Fruit fly (Drosophila melanogaster) whole organism, embryonic: ENCODE data around the gene Bgb.

Experiments used
- Atf-2 ChIP-seq: fragments of 200-800 bp; sonication (Bioruptor generic); optimal IDR thresholded peaks from 2 replicates; lab custom pipeline; 2016; ENCODE audit warnings: missing biosample characterization, missing genetic modification characterization
- CG11723 ChIP-seq: fragments of 200-800 bp; sonication (Bioruptor generic); optimal IDR thresholded peaks from 2 replicates; lab custom pipeline; 2017; ENCODE audit warnings: missing biosample characterization, mild to moderate bottlenecking, missing genetic modification characterization
- CG1233 ChIP-seq: fragments of 200-800 bp; sonication (Bioruptor generic); optimal IDR thresholded peaks from 4 replicates; lab custom pipeline; 2018; ENCODE audit warnings: missing biosample characterization, mild to moderate bottlenecking, missing genetic modification characterization
- CG12659 ChIP-seq: fragments of 200-800 bp; sonication (Bioruptor generic); optimal IDR thresholded peaks from 3 replicates; lab custom pipeline; 2017; ENCODE audit warnings: mild to moderate bottlenecking, missing biosample characterization, missing genetic modification reagents, missing genetic modification characterization
- CG13296 ChIP-seq: fragments of 200-800 bp; sonication (Bioruptor generic); optimal IDR thresholded peaks from 3 replicates; lab custom pipeline; 2018; ENCODE audit warnings: missing biosample characterization, mild to moderate bottlenecking, missing genetic modification characterization
- CG13894 ChIP-seq: fragments of 200-800 bp; sonication (Bioruptor generic); optimal IDR thresholded peaks from 3 replicates; lab custom pipeline; 2018; ENCODE audit warnings: missing biosample characterization, mild to moderate bottlenecking, missing genetic modification characterization, moderate library complexity
- CG15479 ChIP-seq: fragments of 200-800 bp; sonication (Bioruptor generic); optimal IDR thresholded peaks from 3 replicates; lab custom pipeline; 2019; ENCODE audit warnings: missing biosample characterization, mild to moderate bottlenecking, missing genetic modification characterization, moderate library complexity
- CG16863 ChIP-seq: fragments of 200-800 bp; sonication (Bioruptor generic); optimal IDR thresholded peaks from 3 replicates; lab custom pipeline; 2016; ENCODE audit warnings: missing biosample characterization, missing genetic modification characterization
- CG31365 ChIP-seq: fragments of 200-800 bp; sonication (Bioruptor generic); optimal IDR thresholded peaks from 2 replicates; lab custom pipeline; 2018; ENCODE audit warnings: missing biosample characterization, mild to moderate bottlenecking, missing genetic modification characterization
- CG33213 ChIP-seq: fragments of 200-800 bp; sonication (Bioruptor generic); optimal IDR thresholded peaks from 3 replicates; lab custom pipeline; 2016; ENCODE audit warnings: missing biosample characterization, missing genetic modification characterization
- CG33557 ChIP-seq: fragments of 200-800 bp; sonication (Bioruptor generic); optimal IDR thresholded peaks from 2 replicates; lab custom pipeline; 2019; ENCODE audit warnings: missing biosample characterization, mild to moderate bottlenecking, missing genetic modification characterization, moderate library complexity
- CG3847 ChIP-seq: fragments of 200-800 bp; sonication (Bioruptor generic); IDR thresholded peaks from 2 replicates; pipeline ENCODE4 v1.3.6; 2022; ENCODE audit warnings: missing biosample characterization, missing genetic modification characterization
- CG5180 ChIP-seq: fragments of 200-800 bp; sonication (Bioruptor generic); optimal IDR thresholded peaks from 3 replicates; lab custom pipeline; 2017; ENCODE audit warnings: missing biosample characterization, missing genetic modification characterization, mild to moderate bottlenecking, moderate library complexity, missing genetic modification reagents
- CG6791 ChIP-seq: fragments of 200-800 bp; sonication (Bioruptor generic); IDR thresholded peaks from 3 replicates; pipeline ENCODE4 v1.3.6; 2022; ENCODE audit warnings: missing biosample characterization, missing genetic modification characterization; ENCODE audit not compliant: partially characterized antibody
- CG7928 ChIP-seq: fragments of 200-800 bp; sonication (Bioruptor generic); optimal IDR thresholded peaks from 2 replicates; lab custom pipeline; 2017; ENCODE audit warnings: missing biosample characterization, mild to moderate bottlenecking, missing genetic modification characterization
- CG7963 ChIP-seq: fragments of 200-800 bp; sonication (Bioruptor generic); IDR thresholded peaks from 3 replicates; pipeline ENCODE4 v1.3.6; 2022; ENCODE audit warnings: missing biosample characterization, missing genetic modification characterization; ENCODE audit not compliant: partially characterized antibody
- CG8290 ChIP-seq, 3 experiments: fragments of 200-800 bp; sonication (Bioruptor generic); optimal IDR thresholded peaks; 2 replicates each; lab custom pipeline; 2016 to 2019; ENCODE audit warnings: missing biosample characterization in 3 of 3, missing genetic modification characterization in 3 of 3, mild to moderate bottlenecking in 2 of 3, moderate library complexity in 1 of 3
- CG8388 ChIP-seq: fragments of 200-800 bp; sonication (Bioruptor generic); optimal IDR thresholded peaks from 2 replicates; lab custom pipeline; 2019; ENCODE audit warnings: missing biosample characterization, mild to moderate bottlenecking, missing genetic modification characterization, moderate library complexity
- D ChIP-seq, 2 experiments: fragments of 200-800 bp in 1 of 2; fragments of >200 bp in 1 of 2; sonication (Bioruptor generic) in 1 of 2; optimal IDR thresholded peaks; 2 replicates in 1 of 2; 3 replicates in 1 of 2; lab custom pipeline; 2017; ENCODE audit warnings: mild to moderate bottlenecking in 1 of 2, missing biosample characterization in 1 of 2, missing genetic modification characterization in 1 of 2, missing genetic modification reagents in 1 of 2
- Dfd ChIP-seq, 2 experiments: fragments of >200 bp; optimal IDR thresholded peaks; 2 replicates each; lab custom pipeline; 2017; ENCODE audit warnings: missing biosample characterization in 2 of 2, missing genetic modification characterization in 2 of 2
- HmgZ ChIP-seq: fragments of 200-800 bp; sonication (Bioruptor generic); optimal IDR thresholded peaks from 2 replicates; lab custom pipeline; 2018; ENCODE audit warnings: missing biosample characterization, mild to moderate bottlenecking, missing genetic modification characterization
- Oaz ChIP-seq: fragments of 200-800 bp; sonication (Bioruptor generic); IDR thresholded peaks from 2 replicates; pipeline ENCODE4 v1.3.6; 2022; ENCODE audit warnings: missing biosample characterization, missing genetic modification characterization
- Usf ChIP-seq: fragments of 200-800 bp; sonication (Bioruptor generic); optimal IDR thresholded peaks from 2 replicates; lab custom pipeline; 2017; ENCODE audit warnings: missing genotype, missing biosample characterization, missing genetic modification characterization
- al ChIP-seq: fragments of 200-800 bp; sonication (Bioruptor generic); IDR thresholded peaks from 2 replicates; pipeline ENCODE4 v1.3.6; 2022; ENCODE audit warnings: missing biosample characterization, missing genetic modification characterization
- ase ChIP-seq: fragments of 200-800 bp; sonication (Bioruptor generic); IDR thresholded peaks from 3 replicates; pipeline ENCODE4 v1.3.6; 2022; ENCODE audit warnings: missing biosample characterization, missing genetic modification characterization
- bsh ChIP-seq, 2 experiments: fragments of 200-800 bp; sonication (Bioruptor generic); optimal IDR thresholded peaks; 2 replicates each; lab custom pipeline; 2017 to 2018; ENCODE audit warnings: mild to moderate bottlenecking in 2 of 2, missing biosample characterization in 2 of 2, missing genetic modification characterization in 2 of 2, moderate library complexity in 1 of 2
- ci ChIP-seq: fragments of 200-800 bp; sonication (Bioruptor generic); IDR thresholded peaks from 3 replicates; pipeline ENCODE4 v1.3.6; 2022; ENCODE audit warnings: missing biosample characterization, missing genetic modification characterization
- crol ChIP-seq: fragments of 200-800 bp; sonication (Bioruptor generic); IDR thresholded peaks from 2 replicates; pipeline ENCODE4 v1.3.6; 2022; ENCODE audit warnings: missing biosample characterization, missing genetic modification characterization
- gsb-n ChIP-seq: fragments of 200-800 bp; sonication (Bioruptor generic); optimal IDR thresholded peaks from 3 replicates; lab custom pipeline; 2018; ENCODE audit warnings: missing biosample characterization, mild to moderate bottlenecking, missing genetic modification characterization
- kni ChIP-seq: fragments of 200-800 bp; sonication (Bioruptor generic); optimal IDR thresholded peaks from 3 replicates; lab custom pipeline; 2017; ENCODE audit warnings: mild to moderate bottlenecking, missing biosample characterization, missing genetic modification reagents, missing genetic modification characterization
- lilli ChIP-seq: fragments of 200-800 bp; sonication (Bioruptor generic); optimal IDR thresholded peaks from 3 replicates; lab custom pipeline; 2016; ENCODE audit warnings: missing biosample characterization, missing genetic modification characterization
- luna ChIP-seq: fragments of 200-800 bp; sonication (Bioruptor generic); optimal IDR thresholded peaks from 2 replicates; lab custom pipeline; 2016; ENCODE audit warnings: missing biosample characterization, missing genetic modification characterization
- nerfin-2 ChIP-seq: fragments of 200-800 bp; sonication (Bioruptor generic); IDR thresholded peaks from 2 replicates; pipeline ENCODE4 v1.3.6; 2022; ENCODE audit warnings: missing biosample characterization, missing genetic modification characterization; ENCODE audit not compliant: partially characterized antibody
- nom ChIP-seq: fragments of 200-800 bp; sonication (Bioruptor generic); optimal IDR thresholded peaks from 2 replicates; lab custom pipeline; 2017; ENCODE audit warnings: missing biosample characterization, missing genetic modification characterization, mild to moderate bottlenecking, moderate library complexity, missing genetic modification reagents
- pb ChIP-seq: fragments of 200-800 bp; sonication (Bioruptor generic); optimal IDR thresholded peaks from 3 replicates; lab custom pipeline; 2016; ENCODE audit warnings: missing biosample characterization, missing genetic modification characterization
- pfk ChIP-seq: fragments of 200-800 bp; sonication (Bioruptor generic); optimal IDR thresholded peaks from 2 replicates; lab custom pipeline; 2018; ENCODE audit warnings: missing biosample characterization, mild to moderate bottlenecking, missing genetic modification characterization, moderate library complexity
- seq ChIP-seq: fragments of 200-800 bp; sonication (Bioruptor generic); IDR thresholded peaks from 2 replicates; pipeline ENCODE4 v1.3.6; 2022; ENCODE audit warnings: missing biosample characterization, missing genetic modification characterization
- shn ChIP-seq: fragments of 200-800 bp; sonication (Bioruptor generic); optimal IDR thresholded peaks from 3 replicates; lab custom pipeline; 2016; ENCODE audit warnings: missing biosample characterization, missing genetic modification characterization
- sim ChIP-seq: fragments of 200-800 bp; sonication (Bioruptor generic); IDR thresholded peaks from 2 replicates; pipeline ENCODE4 v1.3.6; 2022; ENCODE audit warnings: missing biosample characterization, missing genetic modification characterization
- slbo ChIP-seq: fragments of 200-800 bp; sonication (Bioruptor generic); IDR thresholded peaks from 2 replicates; pipeline ENCODE4 v1.3.6; 2022; ENCODE audit warnings: missing biosample characterization, missing genetic modification characterization
- ssp ChIP-seq: fragments of 200-800 bp; sonication (Bioruptor generic); IDR thresholded peaks from 2 replicates; pipeline ENCODE4 v1.3.6; 2022; ENCODE audit warnings: missing biosample characterization, missing genetic modification characterization
- trem ChIP-seq: fragments of 200-800 bp; optimal IDR thresholded peaks from 3 replicates; lab custom pipeline; 2019; ENCODE audit warnings: missing biosample characterization, mild to moderate bottlenecking, missing genetic modification characterization, moderate library complexity
- unc-4 ChIP-seq: fragments of 200-800 bp; sonication (Bioruptor generic); IDR thresholded peaks from 2 replicates; pipeline ENCODE4 v1.3.6; 2022; ENCODE audit warnings: missing biosample characterization, missing genetic modification characterization; ENCODE audit not compliant: partially characterized antibody
- vnd ChIP-seq: fragments of 200-800 bp; sonication (Bioruptor generic); IDR thresholded peaks from 3 replicates; pipeline ENCODE4 v1.3.6; 2022; ENCODE audit warnings: missing biosample characterization, missing genetic modification characterization; ENCODE audit not compliant: partially characterized antibody
- z ChIP-seq: fragments of 200-800 bp; sonication (Bioruptor generic); IDR thresholded peaks from 3 replicates; pipeline ENCODE4 v1.3.6; 2022; ENCODE audit warnings: missing biosample characterization, missing genetic modification characterization
- zfh2 ChIP-seq: fragments of 200-800 bp; sonication (Bioruptor generic); optimal IDR thresholded peaks from 2 replicates; lab custom pipeline; 2016; ENCODE audit warnings: missing biosample characterization, missing genetic modification characterization

The Bgb gene

DNA sequence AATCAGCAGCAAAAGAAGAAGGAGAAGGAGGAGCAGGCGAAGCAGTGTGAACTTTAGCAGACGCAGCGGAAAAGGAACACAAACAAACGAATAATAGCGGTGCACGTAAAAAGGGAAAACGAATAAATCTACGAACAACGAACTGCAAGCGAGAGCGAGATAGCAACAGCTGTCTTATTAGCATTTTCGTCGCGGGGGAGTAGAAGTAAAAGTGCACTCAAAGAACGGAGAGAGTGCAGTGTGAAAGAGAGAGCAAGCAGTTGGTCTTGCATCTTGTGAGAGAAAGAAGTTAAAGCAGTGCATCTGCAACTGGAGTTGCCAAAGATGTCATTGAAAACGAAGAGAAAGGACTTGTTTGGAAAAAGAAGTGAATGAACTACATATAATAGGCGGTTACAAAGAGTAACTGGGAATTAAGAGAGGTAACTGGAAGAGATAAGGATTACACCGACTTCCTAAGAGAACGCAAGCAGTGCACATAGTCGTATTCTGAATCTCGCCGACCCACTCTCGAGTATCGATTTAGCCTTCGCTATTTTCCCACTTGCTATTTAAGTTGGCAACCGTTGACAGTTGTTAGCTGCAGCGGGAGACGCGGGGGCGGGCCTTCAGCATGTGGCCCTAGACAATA is 46.6 kb upstream of the Bgb start (continued):
- no peak for TF ChIP-seq nerfin-2 (GFP tag; lab: Robert Waterston, UW)
- no peak for TF ChIP-seq CG5180 (GFP tag; lab: Kevin White, UChicago)
- no peak for TF ChIP-seq gsb-n (tag; lab: Kevin White, UChicago)
- no peak for TF ChIP-seq pb (GFP tag; lab: Kevin White, UChicago)
- 0 out of 3 replicates have a peak, but pooled peaks have one; percentile 8 for TF ChIP-seq CG7963 (GFP tag; lab: Robert Waterston, UW)
- TF ChIP-seq ssp, result no peak
- no peak for TF ChIP-seq vnd (GFP tag; lab: Robert Waterston, UW)
- no peak for TF ChIP-seq pfk (GFP tag; lab: Kevin White, UChicago)
- TF ChIP-seq zfh2 (GFP tag; lab: Kevin White, UChicago), result no peak
- peak; percentile 69 for TF ChIP-seq nom (GFP tag; lab: Kevin White, UChicago)
- no peak for TF ChIP-seq CG16863
- peak; percentile 94 for TF ChIP-seq CG31365
- peak in 1 of 2 experiments; percentile 85 for TF ChIP-seq Dfd (GFP tag; optimal IDR thresholded peaks at IDR 0.05; lab: Kevin White, UChicago)
- no peak for TF ChIP-seq slbo (GFP tag; lab: Robert Waterston, UW)
- TF ChIP-seq z (GFP tag; lab: Robert Waterston, UW), result peak; percentile 94
- no peak for TF ChIP-seq Atf-2
- TF ChIP-seq CG8290 (GFP tag; optimal IDR thresholded peaks at IDR 0.05; lab: Kevin White, UChicago), result no peak
- peak in 1 of 2 experiments; percentile 78 for TF ChIP-seq CG8290 (tag; optimal IDR thresholded peaks at IDR 0.05; lab: Kevin White, UChicago)
- peak; percentile 19 for TF ChIP-seq kni (GFP tag; lab: Kevin White, UChicago)
- TF ChIP-seq crol (GFP tag; lab: Robert Waterston, UW), result no peak
- TF ChIP-seq, all 482 proteins: peak for 21

- TF ChIP-seq CG3847 (GFP tag; lab: Robert Waterston, UW) (no peak), CG6791 (GFP tag; lab: Robert Waterston, UW) (no peak), CG13296 (GFP tag; lab: Kevin White, UChicago) (peak; percentile 9), luna (no peak), ci (GFP tag; lab: Robert Waterston, UW) (0 out of 3 replicates have a peak, but pooled peaks have one; percentile 14), CG8388 (GFP tag; lab: Kevin White, UChicago) (peak; percentile 30), CG13894 (tag; lab: Kevin White, UChicago) (no peak), unc-4 (GFP tag; lab: Robert Waterston, UW) (no peak), seq (no peak), CG33213 (GFP tag; lab: Kevin White, UChicago) (peak; percentile 31), CG7928 (GFP tag; lab: Kevin White, UChicago) (no peak), CG12659 (GFP tag; lab: Kevin White, UChicago) (peak; percentile 47), al (GFP tag; lab: Robert Waterston, UW) (no peak), trem (tag; lab: Kevin White, UChicago) (peak; percentile 53), Usf (GFP tag; lab: Kevin White, UChicago) (no peak), lilli (no peak), CG16863 (no peak), CG33557 (GFP tag; lab: Kevin White, UChicago) (peak; percentile 64), CG1233 (GFP tag; lab: Kevin White, UChicago) (peak; percentile 38), D (optimal IDR thresholded peaks at IDR 0.05; lab: Kevin White, UChicago) (no peak), D (GFP tag; optimal IDR thresholded peaks at IDR 0.05; lab: Kevin White, UChicago) (peak; percentile 14), shn (GFP tag; lab: Kevin White, UChicago) (no peak), Oaz (GFP tag; lab: Robert Waterston, UW) (no peak), CG11723 (GFP tag; lab: Kevin White, UChicago) (no peak), sim (GFP tag; lab: Robert Waterston, UW) (no peak), HmgZ (tag; lab: Kevin White, UChicago) (peak; percentile 38), ase (GFP tag; lab: Robert Waterston, UW) (no peak), CG15479 (GFP tag; lab: Kevin White, UChicago) (peak; percentile 91), bsh (GFP tag; optimal IDR thresholded peaks at IDR 0.05; lab: Kevin White, UChicago) (no peak)
These were observed 37.3 kb upstream of the Bgb start, which contains the start of gene CG12104 for dm6 chr3L:1602064-1602832. Gene CG12104, minus strand, starts transcription at chr3L:1602674.
